Fruit fly (Drosophila melanogaster) whole organism, embryonic: Measurements from ENCODE around the gene CG7702.

Source experiments
- BEAF-32 ChIP-seq: fragments of 200-800 bp; sonication (Bioruptor generic); optimal IDR thresholded peaks from 3 replicates; lab custom pipeline; 2017; ENCODE audit warnings: missing biosample characterization, missing genetic modification characterization, mild to moderate bottlenecking, moderate library complexity, missing genetic modification reagents
- Bgb ChIP-seq: fragments of 200-800 bp; sonication (Bioruptor generic); IDR thresholded peaks from 2 replicates; pipeline ENCODE4 v1.3.6; 2022; ENCODE audit warnings: missing biosample characterization, missing genetic modification characterization; ENCODE audit not compliant: partially characterized antibody
- Blimp-1 ChIP-seq: fragments of 200-800 bp; sonication (Bioruptor generic); optimal IDR thresholded peaks from 3 replicates; lab custom pipeline; 2018; ENCODE audit warnings: missing biosample characterization, missing genetic modification characterization, mild to moderate bottlenecking, moderate library complexity, missing genetic modification reagents
- CG10431 ChIP-seq: fragments of 200-800 bp; sonication (Bioruptor generic); optimal IDR thresholded peaks from 3 replicates; lab custom pipeline; 2018; ENCODE audit warnings: missing biosample characterization, mild to moderate bottlenecking, missing genetic modification characterization
- CG11504 ChIP-seq: fragments of 200-800 bp; sonication (Bioruptor generic); optimal IDR thresholded peaks from 3 replicates; lab custom pipeline; 2019; ENCODE audit warnings: missing biosample characterization, mild to moderate bottlenecking, missing genetic modification characterization, moderate library complexity
- CG12659 ChIP-seq: fragments of 200-800 bp; sonication (Bioruptor generic); optimal IDR thresholded peaks from 3 replicates; lab custom pipeline; 2017; ENCODE audit warnings: mild to moderate bottlenecking, missing biosample characterization, missing genetic modification reagents, missing genetic modification characterization
- CG12769 ChIP-seq: fragments of 200-800 bp; sonication (Bioruptor generic); optimal IDR thresholded peaks from 2 replicates; lab custom pipeline; 2019; ENCODE audit warnings: missing biosample characterization, mild to moderate bottlenecking, missing genetic modification characterization, moderate library complexity
- CG13624 ChIP-seq: fragments of 200-800 bp; sonication (Bioruptor generic); optimal IDR thresholded peaks from 2 replicates; lab custom pipeline; 2016; ENCODE audit warnings: missing biosample characterization, missing genetic modification characterization
- CG14710 ChIP-seq: fragments of 200-800 bp; sonication (Bioruptor generic); optimal IDR thresholded peaks from 3 replicates; lab custom pipeline; 2019; ENCODE audit warnings: missing biosample characterization, mild to moderate bottlenecking, missing genetic modification characterization, moderate library complexity
- CG14860 ChIP-seq: fragments of 200-800 bp; sonication (Bioruptor generic); IDR thresholded peaks from 3 replicates; pipeline ENCODE4 v1.3.6; 2022; ENCODE audit warnings: missing biosample characterization, missing genetic modification characterization; ENCODE audit not compliant: partially characterized antibody
- CG15601 ChIP-seq: fragments of 200-800 bp; sonication (Bioruptor generic); optimal IDR thresholded peaks from 3 replicates; lab custom pipeline; 2019; ENCODE audit warnings: missing biosample characterization, mild to moderate bottlenecking, missing genetic modification characterization, moderate library complexity
- CG16813 ChIP-seq: fragments of 200-800 bp; sonication (Bioruptor generic); IDR thresholded peaks from 3 replicates; pipeline ENCODE4 v1.3.6; 2022; ENCODE audit warnings: missing biosample characterization, missing genetic modification characterization; ENCODE audit not compliant: partially characterized antibody
- CG16863 ChIP-seq: fragments of 200-800 bp; sonication (Bioruptor generic); optimal IDR thresholded peaks from 3 replicates; lab custom pipeline; 2016; ENCODE audit warnings: missing biosample characterization, missing genetic modification characterization
- CG17829 ChIP-seq: fragments of 200-800 bp; optimal IDR thresholded peaks from 2 replicates; lab custom pipeline; 2019; ENCODE audit warnings: missing biosample characterization, mild to moderate bottlenecking, missing genetic modification characterization, moderate library complexity
- CG2116 ChIP-seq: fragments of 200-800 bp; sonication (Bioruptor generic); optimal IDR thresholded peaks from 3 replicates; lab custom pipeline; 2018; ENCODE audit warnings: missing biosample characterization, mild to moderate bottlenecking, missing genetic modification characterization
- CG2120 ChIP-seq: fragments of 200-800 bp; sonication (Bioruptor generic); optimal IDR thresholded peaks from 3 replicates; lab custom pipeline; 2016; ENCODE audit warnings: missing biosample characterization, missing genetic modification characterization
- CG30403 ChIP-seq: fragments of 200-800 bp; sonication (Bioruptor generic); optimal IDR thresholded peaks from 3 replicates; lab custom pipeline; 2016; ENCODE audit warnings: missing biosample characterization, missing genetic modification characterization
- CG33213 ChIP-seq: fragments of 200-800 bp; sonication (Bioruptor generic); optimal IDR thresholded peaks from 3 replicates; lab custom pipeline; 2016; ENCODE audit warnings: missing biosample characterization, missing genetic modification characterization
- CG4282 ChIP-seq: fragments of 200-800 bp; sonication (Bioruptor generic); optimal IDR thresholded peaks from 2 replicates; lab custom pipeline; 2016; ENCODE audit warnings: missing biosample characterization, missing genetic modification characterization
- CG7357 ChIP-seq: fragments of 200-800 bp; sonication (Bioruptor generic); IDR thresholded peaks from 3 replicates; pipeline ENCODE4 v1.3.6; 2022; ENCODE audit warnings: missing biosample characterization, missing genetic modification characterization
- CG7556 ChIP-seq: fragments of 200-800 bp; sonication (Bioruptor generic); optimal IDR thresholded peaks from 2 replicates; lab custom pipeline; 2017; ENCODE audit warnings: missing biosample characterization, mild to moderate bottlenecking, missing genetic modification characterization
- CG7786 ChIP-seq: fragments of 200-800 bp; sonication (Bioruptor generic); optimal IDR thresholded peaks from 2 replicates; lab custom pipeline; 2016; ENCODE audit warnings: missing biosample characterization, missing genetic modification characterization
- CG9609 ChIP-seq: fragments of 200-800 bp; sonication (Bioruptor generic); optimal IDR thresholded peaks from 3 replicates; lab custom pipeline; 2016; ENCODE audit warnings: missing biosample characterization, missing genetic modification characterization
- Ets97D ChIP-seq: fragments of 200-800 bp; sonication (Bioruptor generic); optimal IDR thresholded peaks from 3 replicates; lab custom pipeline; 2016; ENCODE audit warnings: missing biosample characterization, missing genetic modification characterization
- Lhr ChIP-seq: fragments of 200-800 bp; sonication (Bioruptor generic); optimal IDR thresholded peaks from 3 replicates; lab custom pipeline; 2017; ENCODE audit warnings: mild to moderate bottlenecking, missing biosample characterization, missing genetic modification reagents, missing genetic modification characterization
- MESR4 ChIP-seq: fragments of 200-800 bp; sonication (Bioruptor generic); optimal IDR thresholded peaks from 2 replicates; lab custom pipeline; 2018; ENCODE audit warnings: missing biosample characterization, mild to moderate bottlenecking, missing genetic modification characterization, moderate library complexity
- Max ChIP-seq: fragments of 200-800 bp; sonication (Bioruptor generic); optimal IDR thresholded peaks from 2 replicates; lab custom pipeline; 2016; ENCODE audit warnings: missing biosample characterization, mild to moderate bottlenecking, missing genetic modification characterization
- Myb ChIP-seq: fragments of 200-800 bp; sonication (Bioruptor generic); optimal IDR thresholded peaks from 2 replicates; lab custom pipeline; 2016; ENCODE audit warnings: missing biosample characterization, missing genetic modification characterization
- NC2β ChIP-seq: fragments of 200-800 bp; sonication (Bioruptor generic); optimal IDR thresholded peaks from 2 replicates; lab custom pipeline; 2016; ENCODE audit warnings: missing biosample characterization, missing genetic modification characterization
- Nf-YA ChIP-seq: fragments of 200-800 bp; sonication (Bioruptor generic); IDR thresholded peaks from 2 replicates; pipeline ENCODE4 v1.3.6; 2022; ENCODE audit warnings: missing biosample characterization, missing genetic modification characterization
- NfI ChIP-seq: fragments of 200-800 bp; sonication (Bioruptor generic); optimal IDR thresholded peaks from 3 replicates; lab custom pipeline; 2018; ENCODE audit warnings: missing biosample characterization, mild to moderate bottlenecking, missing genetic modification characterization, moderate library complexity
- Trl ChIP-seq, 3 experiments: fragments of >200 bp in 2 of 3; fragments of 200-800 bp in 1 of 3; sonication (Bioruptor generic) in 1 of 3; optimal IDR thresholded peaks; 2 replicates in 1 of 3; 3 replicates in 2 of 3; lab custom pipeline; 2016 to 2017; ENCODE audit warnings: missing biosample characterization in 1 of 3, missing genetic modification characterization in 1 of 3
- Xbp1 ChIP-seq: fragments of 200-800 bp; sonication (Bioruptor generic); optimal IDR thresholded peaks from 3 replicates; lab custom pipeline; 2016; ENCODE audit warnings: missing biosample characterization, mild to moderate bottlenecking, missing genetic modification characterization
- YL-1 ChIP-seq: fragments of 200-800 bp; sonication (Bioruptor generic); optimal IDR thresholded peaks from 3 replicates; lab custom pipeline; 2017; ENCODE audit warnings: missing biosample characterization, mild to moderate bottlenecking, missing genetic modification characterization
- crp ChIP-seq, 2 experiments: fragments of 200-800 bp; sonication (Bioruptor generic); optimal IDR thresholded peaks; 2 replicates in 1 of 2; 3 replicates in 1 of 2; lab custom pipeline; 2017; ENCODE audit warnings: missing biosample characterization in 2 of 2, missing genetic modification characterization in 2 of 2, mild to moderate bottlenecking in 1 of 2, moderate library complexity in 1 of 2
- dimm ChIP-seq: fragments of 200-800 bp; sonication (Bioruptor generic); IDR thresholded peaks from 2 replicates; pipeline ENCODE4 v1.3.6; 2022; ENCODE audit warnings: missing biosample characterization, missing genetic modification characterization
- dm ChIP-seq: fragments of 200-800 bp; sonication (Bioruptor generic); optimal IDR thresholded peaks from 3 replicates; lab custom pipeline; 2016; ENCODE audit warnings: missing biosample characterization, missing genetic modification characterization
- gfzf ChIP-seq: fragments of 200-800 bp; sonication (Bioruptor generic); optimal IDR thresholded peaks from 2 replicates; lab custom pipeline; 2016; ENCODE audit warnings: missing biosample characterization, mild to moderate bottlenecking, missing genetic modification characterization, moderate library complexity
- grn ChIP-seq: fragments of 200-800 bp; sonication (Bioruptor generic); optimal IDR thresholded peaks from 3 replicates; lab custom pipeline; 2017; ENCODE audit warnings: missing biosample characterization, missing genetic modification characterization
- h ChIP-seq: fragments of >200 bp; optimal IDR thresholded peaks from 2 replicates; lab custom pipeline; 2017
- hb ChIP-seq: fragments of 200-800 bp; sonication (Bioruptor generic); IDR thresholded peaks from 3 replicates; pipeline ENCODE4 v1.3.6; 2022; ENCODE audit warnings: missing biosample characterization, missing genetic modification characterization; ENCODE audit not compliant: partially characterized antibody
- jing ChIP-seq: fragments of 200-800 bp; sonication (Bioruptor generic); optimal IDR thresholded peaks from 2 replicates; lab custom pipeline; 2018; ENCODE audit warnings: missing biosample characterization, mild to moderate bottlenecking, missing genetic modification characterization
- kay ChIP-seq: fragments of 200-800 bp; sonication (Bioruptor generic); optimal IDR thresholded peaks from 2 replicates; lab custom pipeline; 2016; ENCODE audit warnings: missing biosample characterization, missing genetic modification characterization
- p53 ChIP-seq: fragments of 200-800 bp; sonication (Bioruptor generic); optimal IDR thresholded peaks from 2 replicates; lab custom pipeline; 2016; ENCODE audit warnings: missing biosample characterization, missing genetic modification characterization
- pnt ChIP-seq: fragments of 200-800 bp; sonication (Bioruptor generic); optimal IDR thresholded peaks from 3 replicates; lab custom pipeline; 2016; ENCODE audit warnings: missing biosample characterization, missing genetic modification characterization
- pzg ChIP-seq: fragments of 200-800 bp; sonication (Bioruptor generic); optimal IDR thresholded peaks from 3 replicates; lab custom pipeline; 2018; ENCODE audit warnings: missing biosample characterization, mild to moderate bottlenecking, missing genetic modification characterization, moderate library complexity
- sens ChIP-seq: fragments of 200-800 bp; sonication (Bioruptor generic); peaks from one replicate; lab custom pipeline; 2016; ENCODE audit warnings: missing biosample characterization, missing genetic modification characterization
- slbo ChIP-seq: fragments of 200-800 bp; sonication (Bioruptor generic); IDR thresholded peaks from 2 replicates; pipeline ENCODE4 v1.3.6; 2022; ENCODE audit warnings: missing biosample characterization, missing genetic modification characterization
- vfl ChIP-seq: fragments of 200-800 bp; sonication (Bioruptor generic); optimal IDR thresholded peaks from 2 replicates; lab custom pipeline; 2016; ENCODE audit warnings: missing biosample characterization, missing genetic modification characterization
- zen2 ChIP-seq: fragments of 200-800 bp; sonication (Bioruptor generic); IDR thresholded peaks from 3 replicates; pipeline ENCODE4 v1.3.6; 2022; ENCODE audit warnings: missing biosample characterization, missing genetic modification characterization; ENCODE audit not compliant: partially characterized antibody

Gene CG7702

DNA sequence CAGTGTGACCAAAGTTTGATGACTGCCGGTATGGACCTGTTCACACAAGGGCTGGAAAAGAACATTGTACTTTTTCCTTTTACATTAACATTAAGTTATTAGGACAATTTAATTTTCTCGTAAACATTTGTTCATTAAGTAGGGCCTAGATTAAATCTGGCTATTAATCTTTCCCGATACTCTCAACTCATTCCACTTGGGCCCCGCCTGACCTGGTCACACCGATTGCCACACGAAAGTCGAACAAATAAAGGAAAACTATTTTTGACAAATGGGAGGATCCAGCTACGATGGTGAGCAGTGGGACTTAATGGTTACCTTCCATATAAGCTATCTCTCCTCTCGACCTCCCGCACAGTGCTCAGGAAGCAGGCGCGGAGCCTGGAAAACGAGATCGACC, 5.7 kb upstream of the CG7702 start, which contains the start of the genes Cpsf73 and Gos28 (continued):
- TF ChIP-seq dimm (GFP tag; lab: Robert Waterston, UW), result no peak
- TF ChIP-seq CG2116 (GFP tag; lab: Kevin White, UChicago), result peak; percentile 51
- no peak for TF ChIP-seq CG10431 (GFP tag; lab: Kevin White, UChicago)
- peak in 1 of 2 experiments; percentile 54 for TF ChIP-seq crp (GFP tag; optimal IDR thresholded peaks at IDR 0.05; lab: Kevin White, UChicago)
- peak; percentile 6 for TF ChIP-seq NfI (GFP tag; lab: Kevin White, UChicago)
- peak; percentile 3 for TF ChIP-seq CG7786 (GFP tag; lab: Kevin White, UChicago)
- peak; percentile 81 for TF ChIP-seq MESR4 (GFP tag; lab: Kevin White, UChicago)
- 0 out of 3 replicates have a peak, but pooled peaks have one; percentile 26 for TF ChIP-seq CG7357 (GFP tag; lab: Robert Waterston, UW)
- peak; percentile 5 for TF ChIP-seq pnt (GFP tag; lab: Kevin White, UChicago)
- no peak for TF ChIP-seq p53 (GFP tag; lab: Kevin White, UChicago)
- TF ChIP-seq jing (GFP tag; lab: Kevin White, UChicago), result no peak
- peak; percentile 34 for TF ChIP-seq vfl
- TF ChIP-seq Myb, result peak; percentile 19
- TF ChIP-seq Nf-YA (GFP tag; lab: Robert Waterston, UW), result no peak
- TF ChIP-seq h (lab: Kevin White, UChicago), result no peak
- TF ChIP-seq sens (GFP tag; lab: Kevin White, UChicago), result peak; percentile 82
- peak; percentile 49 for TF ChIP-seq slbo (GFP tag; lab: Robert Waterston, UW)
- TF ChIP-seq grn (GFP tag; lab: Kevin White, UChicago), result peak; percentile 5
- TF ChIP-seq CG16863 (GFP tag; lab: Kevin White, UChicago), result no peak
- peak; percentile 67 for TF ChIP-seq CG11504 (tag; lab: Kevin White, UChicago)
- TF ChIP-seq zen2 (GFP tag; lab: Robert Waterston, UW), result no peak; the same call in 2 of the 3 replicates
- peak; percentile 50 for TF ChIP-seq CG16813
- TF ChIP-seq CG14860 (GFP tag; lab: Robert Waterston, UW), result no peak
- TF ChIP-seq CG12769 (tag; lab: Kevin White, UChicago), result peak; percentile 47
- TF ChIP-seq CG33213 (GFP tag; lab: Kevin White, UChicago), result peak; percentile 40
- peak; percentile 36 for TF ChIP-seq Ets97D (GFP tag; lab: Kevin White, UChicago)
- TF ChIP-seq CG30403 (GFP tag; lab: Kevin White, UChicago), result peak; percentile 37
- TF ChIP-seq CG17829 (tag; lab: Kevin White, UChicago), result peak; percentile 35
- no peak for TF ChIP-seq Max (GFP tag; lab: Kevin White, UChicago)
- peak; percentile 61 for TF ChIP-seq BEAF-32
- TF ChIP-seq Lhr (GFP tag; lab: Kevin White, UChicago), result peak; percentile 22
- TF ChIP-seq CG4282 (GFP tag; lab: Kevin White, UChicago), result peak; percentile 12
- peak; percentile 25 for TF ChIP-seq dm (GFP tag; lab: Kevin White, UChicago)
- TF ChIP-seq pzg (GFP tag; lab: Kevin White, UChicago), result peak; percentile 65
- TF ChIP-seq CG13624 (GFP tag; lab: Kevin White, UChicago), result no peak
- TF ChIP-seq kay (GFP tag; lab: Kevin White, UChicago), result peak; percentile 19
- TF ChIP-seq gfzf, result peak; percentile 91
- TF ChIP-seq CG7556, result no peak
- TF ChIP-seq NC2β, result peak; percentile 44
- TF ChIP-seq Trl (optimal IDR thresholded peaks at IDR 0.05; lab: Kevin White, UChicago), result no peak
- TF ChIP-seq Trl (GFP tag; optimal IDR thresholded peaks at IDR 0.05; lab: Kevin White, UChicago), result no peak
- TF ChIP-seq Blimp-1 (GFP tag; lab: Kevin White, UChicago), result peak; percentile 3
- no peak for TF ChIP-seq hb (GFP tag; lab: Robert Waterston, UW)
- TF ChIP-seq CG9609 (GFP tag; lab: Kevin White, UChicago), result no peak
- TF ChIP-seq Xbp1 (GFP tag; lab: Kevin White, UChicago), result peak; percentile 6
- peak; percentile 61 for TF ChIP-seq CG12659 (GFP tag; lab: Kevin White, UChicago)
- TF ChIP-seq YL-1 (GFP tag; lab: Kevin White, UChicago), result peak; percentile 77
- peak; percentile 15; the same call in 1 of the 2 replicates for TF ChIP-seq Bgb (GFP tag; lab: Robert Waterston, UW)
- TF ChIP-seq CG2120 (GFP tag; lab: Kevin White, UChicago), result peak; percentile 37
- TF ChIP-seq CG15601 (tag; lab: Kevin White, UChicago), result peak; percentile 46
- peak; percentile 61 for TF ChIP-seq CG14710 (tag; lab: Kevin White, UChicago)
